Worm (Caenorhabditis elegans) whole organism, L1 larva: Measurements from ENCODE around the gene abf-6.

ENCODE experiments used
- Y116A8C.19 ChIP-seq: sonication (generic microtip); optimal IDR thresholded peaks from 2 replicates; lab custom pipeline; 2016; ENCODE audit warnings: missing compliant biosample characterization, missing genetic modification characterization, borderline replicate concordance
- aly-2 ChIP-seq: fragments of 150-350 bp; optimal IDR thresholded peaks from 2 replicates; lab custom pipeline; 2014; ENCODE audit warnings: missing biosample characterization, missing genetic modification characterization
- ama-1 ChIP-seq: fragments of 150-350 bp; optimal IDR thresholded peaks from 2 replicates; lab custom pipeline; 2014
- blmp-1 ChIP-seq: fragments of 150-350 bp; optimal IDR thresholded peaks from 2 replicates; lab custom pipeline; 2014; ENCODE audit warnings: missing biosample characterization, missing genetic modification characterization
- ceh-88 ChIP-seq: fragments of 200-800 bp; sonication (Bioruptor generic); IDR thresholded peaks from 2 replicates; pipeline ENCODE4 v1.3.6; 2022; ENCODE audit warnings: missing genetic modification characterization, missing compliant biosample characterization
- ceh-90 ChIP-seq: sonication (generic microtip); optimal IDR thresholded peaks from 2 replicates; lab custom pipeline; 2016; ENCODE audit warnings: missing genetic modification characterization, missing compliant biosample characterization
- dpl-1 ChIP-seq, 3 experiments: fragments of 150-350 bp in 2 of 3; sonication (generic microtip) in 1 of 3; optimal IDR thresholded peaks; 2 replicates each; lab custom pipeline; 2014 to 2017; ENCODE audit warnings: missing biosample characterization in 3 of 3, missing genetic modification characterization in 3 of 3, missing genetic modification reagents in 3 of 3
- efl-3 ChIP-seq: fragments of 200-800 bp; sonication (Bioruptor generic); optimal IDR thresholded peaks from 2 replicates; lab custom pipeline; 2018; ENCODE audit warnings: mild to moderate bottlenecking, missing genetic modification characterization, missing compliant biosample characterization
- egl-13 ChIP-seq: sonication (generic microtip); optimal IDR thresholded peaks from 2 replicates; lab custom pipeline; 2016; ENCODE audit warnings: missing genotype, missing genetic modification reagents, missing genetic modification characterization, missing compliant biosample characterization
- egl-27 ChIP-seq, 2 experiments: fragments of 150-350 bp in 1 of 2; sonication (generic microtip); optimal IDR thresholded peaks; 3 replicates each; lab custom pipeline; 2017 to 2018; ENCODE audit warnings: missing biosample characterization in 2 of 2, missing genetic modification characterization in 2 of 2, missing genetic modification reagents in 2 of 2
- elt-3 ChIP-seq, 6 experiments: fragments of 150-350 bp in 1 of 6; sonication (generic microtip); optimal IDR thresholded peaks; 2 replicates each; lab custom pipeline; 2017 to 2018; ENCODE audit warnings: missing biosample characterization in 6 of 6, missing genetic modification characterization in 6 of 6, inconsistent platforms in 1 of 6
- fkh-10 ChIP-seq: sonication (generic microtip); optimal IDR thresholded peaks from 2 replicates; lab custom pipeline; 2017; ENCODE audit warnings: missing biosample characterization, missing genetic modification reagents, missing genetic modification characterization
- fkh-4 ChIP-seq: sonication (generic microtip); optimal IDR thresholded peaks from 2 replicates; lab custom pipeline; 2016; ENCODE audit warnings: missing compliant biosample characterization, missing genetic modification characterization, borderline replicate concordance
- fos-1 ChIP-seq: fragments of 150-350 bp; optimal IDR thresholded peaks from 2 replicates; lab custom pipeline; 2014; ENCODE audit warnings: missing biosample characterization, missing genetic modification characterization
- grh-1 ChIP-seq: fragments of 200-800 bp; sonication (Bioruptor generic); IDR thresholded peaks from 2 replicates; pipeline ENCODE4 v1.3.6; 2022; ENCODE audit warnings: missing genetic modification reagents, missing genetic modification characterization, missing compliant biosample characterization
- hlh-4 ChIP-seq: sonication (generic microtip); optimal IDR thresholded peaks from 2 replicates; lab custom pipeline; 2016; ENCODE audit warnings: mild to moderate bottlenecking, missing genetic modification characterization, missing compliant biosample characterization
- hpl-2 ChIP-seq: fragments of 150-350 bp; optimal IDR thresholded peaks from 2 replicates; lab custom pipeline; 2014; ENCODE audit warnings: missing biosample characterization, missing genetic modification reagents, missing genetic modification characterization
- jun-1 ChIP-seq: fragments of 150-350 bp; optimal IDR thresholded peaks from 2 replicates; lab custom pipeline; 2014; ENCODE audit warnings: missing biosample characterization, missing genetic modification reagents, missing genetic modification characterization
- lin-13 ChIP-seq: fragments of 150-350 bp; optimal IDR thresholded peaks from 2 replicates; lab custom pipeline; 2014; ENCODE audit warnings: missing biosample characterization, missing genetic modification reagents, missing genetic modification characterization
- lin-14 ChIP-seq: fragments of 200-800 bp; sonication (Bioruptor generic); optimal IDR thresholded peaks from 2 replicates; lab custom pipeline; 2018; ENCODE audit warnings: mild to moderate bottlenecking, missing genetic modification characterization, moderate library complexity, missing compliant biosample characterization
- lin-15B ChIP-seq: fragments of 150-350 bp; sonication (generic microtip); optimal IDR thresholded peaks from 3 replicates; lab custom pipeline; 2014; ENCODE audit warnings: missing biosample characterization, missing genetic modification characterization
- lir-3 ChIP-seq: sonication (generic microtip); optimal IDR thresholded peaks from 2 replicates; lab custom pipeline; 2016; ENCODE audit warnings: mild to moderate bottlenecking, missing genetic modification characterization, moderate library complexity, missing compliant biosample characterization; ENCODE audit not compliant: poor library complexity
- lsy-2 ChIP-seq, 2 experiments: fragments of 150-350 bp; optimal IDR thresholded peaks; 2 replicates each; lab custom pipeline; 2014; ENCODE audit warnings: missing biosample characterization in 2 of 2, missing genetic modification characterization in 2 of 2
- mef-2 ChIP-seq: fragments of 150-350 bp; optimal IDR thresholded peaks from 2 replicates; lab custom pipeline; 2014; ENCODE audit warnings: missing biosample characterization, missing genetic modification characterization
- nhr-12 ChIP-seq: sonication (generic microtip); optimal IDR thresholded peaks from 2 replicates; lab custom pipeline; 2017; ENCODE audit warnings: missing biosample characterization, missing genetic modification characterization
- nhr-20 ChIP-seq: sonication (generic microtip); optimal IDR thresholded peaks from 2 replicates; lab custom pipeline; 2016; ENCODE audit warnings: mild to moderate bottlenecking, missing genetic modification characterization, missing compliant biosample characterization
- nhr-28 ChIP-seq: fragments of 150-350 bp; optimal IDR thresholded peaks from 2 replicates; lab custom pipeline; 2014; ENCODE audit warnings: missing biosample characterization, missing genetic modification characterization
- nhr-47 ChIP-seq: sonication (generic microtip); optimal IDR thresholded peaks from 2 replicates; lab custom pipeline; 2016; ENCODE audit warnings: mild to moderate bottlenecking, missing genetic modification characterization, moderate library complexity, missing compliant biosample characterization
- nhr-77 ChIP-seq: fragments of 150-350 bp; optimal IDR thresholded peaks from 2 replicates; lab custom pipeline; 2014; ENCODE audit warnings: missing biosample characterization, missing genetic modification characterization
- nhr-84 ChIP-seq: sonication (generic microtip); optimal IDR thresholded peaks from 2 replicates; lab custom pipeline; 2017; ENCODE audit warnings: missing biosample characterization, missing genetic modification characterization
- nhr-85 ChIP-seq: sonication (generic microtip); peaks from one replicate; lab custom pipeline; 2016; ENCODE audit warnings: missing genetic modification characterization, inconsistent platforms, missing compliant biosample characterization
- pax-3 ChIP-seq: fragments of 200-800 bp; sonication (Bioruptor generic); optimal IDR thresholded peaks from 2 replicates; lab custom pipeline; 2018; ENCODE audit warnings: mild to moderate bottlenecking, missing genetic modification characterization, moderate library complexity, missing compliant biosample characterization
- rnt-1 ChIP-seq: sonication (generic microtip); optimal IDR thresholded peaks from 2 replicates; lab custom pipeline; 2016; ENCODE audit warnings: mild to moderate bottlenecking, missing genetic modification characterization, moderate library complexity, missing compliant biosample characterization
- snpc-4 ChIP-seq: fragments of 150-350 bp; optimal IDR thresholded peaks from 2 replicates; lab custom pipeline; 2014; ENCODE audit warnings: missing biosample characterization, missing genetic modification characterization
- snu-23 ChIP-seq: sonication (generic microtip); optimal IDR thresholded peaks from 2 replicates; lab custom pipeline; 2016; ENCODE audit warnings: missing genetic modification characterization, missing compliant biosample characterization
- sptf-1 ChIP-seq: fragments of 150-350 bp; optimal IDR thresholded peaks from 2 replicates; lab custom pipeline; 2014; ENCODE audit warnings: missing biosample characterization, missing genetic modification characterization
- unc-130 ChIP-seq: fragments of 150-350 bp; optimal IDR thresholded peaks from 2 replicates; lab custom pipeline; 2017; ENCODE audit warnings: missing biosample characterization, missing genetic modification characterization, inconsistent platforms
- unc-30 ChIP-seq: sonication (generic microtip); optimal IDR thresholded peaks from 2 replicates; lab custom pipeline; 2017; ENCODE audit warnings: missing biosample characterization, missing genetic modification characterization
- xbp-1 ChIP-seq: sonication (generic microtip); optimal IDR thresholded peaks from 2 replicates; lab custom pipeline; 2016; ENCODE audit warnings: missing genetic modification characterization, missing compliant biosample characterization
- zip-4 ChIP-seq: fragments of 200-800 bp; sonication (Bioruptor generic); optimal IDR thresholded peaks from 2 replicates; lab custom pipeline; 2018; ENCODE audit warnings: mild to moderate bottlenecking, missing genetic modification characterization, moderate library complexity, missing compliant biosample characterization
- ztf-11 ChIP-seq, 2 experiments: sonication (generic microtip); optimal IDR thresholded peaks; 2 replicates each; lab custom pipeline; 2016 to 2017; ENCODE audit warnings: missing genetic modification characterization in 2 of 2, missing biosample characterization in 1 of 2, missing compliant biosample characterization in 1 of 2
- ztf-4 ChIP-seq: fragments of 150-350 bp; optimal IDR thresholded peaks from 2 replicates; lab custom pipeline; 2014; ENCODE audit warnings: missing biosample characterization, missing genetic modification characterization

Gene abf-6

DNA sequence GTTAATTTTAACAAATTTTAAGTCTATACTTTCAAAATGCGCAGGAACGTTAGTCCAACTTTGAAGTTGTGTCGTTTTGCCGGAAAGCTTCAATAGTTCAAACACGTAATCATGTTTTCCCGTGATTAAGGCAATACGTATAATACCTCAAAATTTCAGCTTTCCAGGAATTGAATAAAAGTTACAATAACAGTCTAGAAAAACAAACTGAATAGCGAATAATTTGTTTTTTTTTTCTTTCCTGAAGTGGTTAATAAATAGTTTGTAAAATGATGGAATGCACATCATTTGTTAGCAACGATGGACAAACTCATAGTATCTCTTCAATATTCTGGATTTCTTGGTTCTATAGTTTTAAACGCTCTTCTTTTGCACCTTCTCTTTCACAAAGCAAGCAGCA, 3.9 kb upstream of the abf-6 start, which contains the start of gene str-123:
Gene str-123, plus strand, starts transcription at position 301 of the 400 bp plus-strand sequence.
- no peak for TF ChIP-seq sptf-1 (tag; lab: Kevin White, UChicago)
- TF ChIP-seq nhr-47 (tag; lab: Kevin White, UChicago) = no peak
- no peak for TF ChIP-seq hlh-4 (tag; lab: Kevin White, UChicago)
- TF ChIP-seq lin-13 (GFP tag; lab: Kevin White, UChicago) = no peak
- TF ChIP-seq ceh-90 = no peak
- no peak for TF ChIP-seq egl-13 (tag; lab: Kevin White, UChicago)
- TF ChIP-seq egl-27 (tag; optimal IDR thresholded peaks at IDR 0.05; lab: Kevin White, UChicago) = no peak
- no peak for TF ChIP-seq nhr-28 (tag; lab: Kevin White, UChicago)
- TF ChIP-seq nhr-84 (tag; lab: Kevin White, UChicago) = no peak

DNA sequence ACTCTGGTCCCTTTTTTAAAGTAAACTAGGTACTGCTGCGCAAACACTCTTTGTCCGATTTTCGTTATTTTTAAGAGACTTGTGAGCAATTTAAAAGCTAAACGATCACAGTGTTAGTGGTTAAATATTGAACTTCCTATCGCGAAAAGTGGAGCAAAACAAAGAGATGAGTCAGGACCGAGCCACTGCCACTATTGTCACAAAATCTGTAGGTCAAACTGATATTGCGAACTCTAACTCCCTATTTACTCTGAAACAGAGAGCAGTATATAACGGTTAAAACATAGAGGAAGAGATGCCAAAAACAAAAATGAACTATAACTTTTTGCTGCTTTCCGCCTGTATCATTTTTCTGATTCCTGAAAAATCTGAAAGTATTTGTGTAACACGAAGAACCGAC, 1.4 kb upstream of the abf-6 start, which contains the start of gene abf-5:
Gene abf-5, plus strand, starts transcription at position 301 of the 400 bp plus-strand sequence.
- TF ChIP-seq jun-1 = no peak
- no peak for TF ChIP-seq snu-23 (GFP tag; lab: Kevin White, UChicago)
- no peak for TF ChIP-seq nhr-77
- TF ChIP-seq unc-130 (tag; lab: Kevin White, UChicago) = no peak
- no peak for TF ChIP-seq lsy-2 (tag; optimal IDR thresholded peaks at IDR 0.05; lab: Kevin White, UChicago)
- no peak for TF ChIP-seq aly-2 (tag; lab: Kevin White, UChicago)
- TF ChIP-seq lin-14 (GFP tag; lab: Kevin White, UChicago) = no peak
- TF ChIP-seq fkh-4 (tag; lab: Kevin White, UChicago) = no peak
- TF ChIP-seq pax-3 (tag; lab: Kevin White, UChicago) = no peak
- no peak for TF ChIP-seq ztf-11 (tag; optimal IDR thresholded peaks at IDR 0.05; lab: Kevin White, UChicago)
- TF ChIP-seq fkh-10 = no peak
- TF ChIP-seq xbp-1 (tag; lab: Kevin White, UChicago) = no peak
- no peak for TF ChIP-seq hpl-2
- no peak for TF ChIP-seq lin-15B
- no peak for TF ChIP-seq grh-1 (GFP tag; lab: Robert Waterston, UW)
- TF ChIP-seq lir-3 = no peak

DNA sequence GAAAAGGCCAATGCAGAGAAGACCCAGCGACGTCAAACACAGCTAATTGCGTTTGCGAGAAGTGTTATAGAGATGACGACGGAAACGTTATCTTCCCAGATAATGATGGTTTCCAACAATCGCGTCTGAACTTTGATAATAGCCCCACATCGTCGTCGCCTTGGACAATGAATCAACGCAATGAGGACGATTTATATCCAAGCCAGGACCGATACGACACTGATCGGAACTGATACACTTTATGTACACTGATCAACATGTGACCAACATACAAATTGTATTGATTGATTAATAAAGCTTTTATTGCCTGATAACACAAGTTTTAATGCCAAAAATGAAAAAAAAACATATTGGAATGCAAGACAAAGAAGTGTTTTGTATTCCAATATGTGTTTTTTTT, 843 bp upstream of the abf-6 start:
- peak; percentile 48 for TF ChIP-seq nhr-85
- peak; percentile 17 for TF ChIP-seq blmp-1 (tag; lab: Kevin White, UChicago)
- TF ChIP-seq unc-30 (tag; lab: Kevin White, UChicago) = no peak
- no peak for TF ChIP-seq fkh-10
- TF ChIP-seq elt-3 (tag; optimal IDR thresholded peaks at IDR 0.05; lab: Kevin White, UChicago) = peak in 1 of 6 experiments; percentile 58
- TF ChIP-seq, all 84 proteins: peak for 3

DNA sequence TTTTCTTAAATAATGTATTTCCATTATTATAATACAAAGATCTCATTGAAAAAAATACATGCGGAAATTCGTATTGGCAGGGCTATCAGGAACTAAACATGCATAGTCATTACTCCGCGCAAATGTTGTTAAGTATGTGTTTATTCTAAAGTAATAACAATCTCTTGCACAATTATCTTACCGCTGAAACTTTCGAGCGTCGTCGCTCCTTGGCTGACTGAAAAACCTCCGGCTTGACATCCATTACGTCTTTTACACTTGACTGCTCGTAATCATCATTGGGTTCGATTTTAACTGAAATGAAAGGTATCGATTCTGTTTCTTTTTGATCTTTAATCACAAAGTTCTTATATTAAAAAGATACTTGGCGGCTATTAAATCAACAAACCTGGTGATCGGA, 5.9 kb downstream of the abf-6 start:
- TF ChIP-seq mef-2 (tag; lab: Kevin White, UChicago) (no peak), fos-1 (tag; lab: Kevin White, UChicago) (no peak), dpl-1 (GFP tag; optimal IDR thresholded peaks at IDR 0.05; lab: Kevin White, UChicago) (no peak), ceh-88 (GFP tag; lab: Robert Waterston, UW) (no peak), snpc-4 (tag; lab: Kevin White, UChicago) (no peak), Y116A8C.19 (tag; lab: Kevin White, UChicago) (no peak), zip-4 (GFP tag; lab: Kevin White, UChicago) (no peak), egl-27 (tag; optimal IDR thresholded peaks at IDR 0.05; lab: Kevin White, UChicago) (no peak), nhr-47 (tag; lab: Kevin White, UChicago) (no peak), nhr-12 (no peak), egl-13 (tag; lab: Kevin White, UChicago) (no peak), ama-1 (lab: Kevin White, UChicago) (no peak), ztf-4 (tag; lab: Kevin White, UChicago) (no peak), rnt-1 (tag; lab: Kevin White, UChicago) (no peak), efl-3 (GFP tag; lab: Kevin White, UChicago) (no peak), nhr-20 (no peak)
